Fruit fly (Drosophila melanogaster): ENCODE results near the gene Setd3.

Gene Setd3

dm6 chrX:6969364-6970137 lies 1.0 kb upstream of the Setd3 start, which contains the start of gene CG4586 (continued):
- TF ChIP-seq ro (GFP tag; IDR thresholded peaks at IDR 0.05) (peak; percentile 52), CG10366 (GFP tag; IDR thresholded peaks at IDR 0.05) (peak; percentile 92), Ets97D (GFP tag; optimal IDR thresholded peaks at IDR 0.05) (peak; percentile 82), en (GFP tag; optimal IDR thresholded peaks at IDR 0.05) (peak; percentile 93), CG18262 (tag; optimal IDR thresholded peaks at IDR 0.05) (peak; percentile 90), yki (optimal IDR thresholded peaks at IDR 0.05) (no peak), CG13624 (GFP tag; optimal IDR thresholded peaks at IDR 0.05) (peak; percentile 97), CG4854 (GFP tag; optimal IDR thresholded peaks at IDR 0.05) (peak; percentile 94), CG2678 (tag; optimal IDR thresholded peaks at IDR 0.05) (peak; percentile 96), trh (GFP tag; optimal IDR thresholded peaks at IDR 0.05) (peak; percentile 76), pum (GFP tag; optimal IDR thresholded peaks at IDR 0.05) (peak; percentile 88), CG3847 (GFP tag; IDR thresholded peaks at IDR 0.05) (peak; percentile 84), Adf1 (GFP tag; IDR thresholded peaks at IDR 0.05) (peak; percentile 64), slou (GFP tag; optimal IDR thresholded peaks at IDR 0.05) (peak; percentile 75), CG6765 (GFP tag; optimal IDR thresholded peaks at IDR 0.05) (peak; percentile 97), CG7786 (GFP tag; optimal IDR thresholded peaks at IDR 0.05) (peak; percentile 95), CG17568 (GFP tag; optimal IDR thresholded peaks at IDR 0.05) (peak; percentile 96), HLHmδ (GFP tag; optimal IDR thresholded peaks at IDR 0.05) (no peak), schlank (tag; optimal IDR thresholded peaks at IDR 0.05) (peak; percentile 96), sim (GFP tag; IDR thresholded peaks at IDR 0.05) (peak; percentile 92), BtbVII (GFP tag; optimal IDR thresholded peaks at IDR 0.05) (peak; percentile 98), CG4730 (GFP tag; IDR thresholded peaks at IDR 0.05) (peak; percentile 83), chm (GFP tag; IDR thresholded peaks at IDR 0.05) (peak; percentile 97), CG8089 (GFP tag; optimal IDR thresholded peaks at IDR 0.05) (peak; percentile 91), CG5245 (GFP tag; optimal IDR thresholded peaks at IDR 0.05) (peak; percentile 92), prd (optimal IDR thresholded peaks at IDR 0.05) (no peak), prd (GFP tag; IDR thresholded peaks at IDR 0.05) (peak; percentile 90), crol (GFP tag; IDR thresholded peaks at IDR 0.05) (0 out of 2 replicates have a peak, but pooled peaks have one; percentile 31), Sin3A (optimal IDR thresholded peaks at IDR 0.05) (no peak), CG11093 (GFP tag; IDR thresholded peaks at IDR 0.05) (peak; percentile 77), Bdp1 (GFP tag; optimal IDR thresholded peaks at IDR 0.05) (peak; percentile 90), CG17359 (tag; optimal IDR thresholded peaks at IDR 0.05) (peak; percentile 97), so (GFP tag; IDR thresholded peaks at IDR 0.05) (peak; percentile 98), Dfd (GFP tag; optimal IDR thresholded peaks at IDR 0.05) (no peak), CG11696 (GFP tag; IDR thresholded peaks at IDR 0.05) (peak; percentile 93), gsb (GFP tag; IDR thresholded peaks at IDR 0.05) (peak; percentile 90), Mes4 (GFP tag; optimal IDR thresholded peaks at IDR 0.05) (peak; percentile 92), CG3065 (GFP tag; optimal IDR thresholded peaks at IDR 0.05) (peak; percentile 90), CG10147 (GFP tag; optimal IDR thresholded peaks at IDR 0.05) (peak; percentile 96), kah (GFP tag; optimal IDR thresholded peaks at IDR 0.05) (peak; percentile 84), wek (GFP tag; optimal IDR thresholded peaks at IDR 0.05) (peak; percentile 94), CG7372 (GFP tag; IDR thresholded peaks at IDR 0.05) (peak; percentile 89), Opbp (GFP tag; IDR thresholded peaks at IDR 0.05; ENCODE audit: partially characterized antibody) (no peak), br (optimal IDR thresholded peaks at IDR 0.05) (no peak), CG30431 (GFP tag; optimal IDR thresholded peaks at IDR 0.05) (peak; percentile 86), CG14050 (GFP tag; IDR thresholded peaks at IDR 0.05) (peak; percentile 94), CG8478 (optimal IDR thresholded peaks at IDR 0.05) (no peak), Meics (GFP tag; optimal IDR thresholded peaks at IDR 0.05) (peak; percentile 97), tin (GFP tag; optimal IDR thresholded peaks at IDR 0.05) (peak; percentile 91), CG2875 (GFP tag; optimal IDR thresholded peaks at IDR 0.05) (peak; percentile 93), ara (GFP tag; IDR thresholded peaks at IDR 0.05) (peak; percentile 93), salm (tag; optimal IDR thresholded peaks at IDR 0.05) (peak; percentile 95)
